Fruit fly (Drosophila melanogaster) whole organism, embryonic: Measurements from ENCODE around the gene POLDIP2.

Experiments used
- ATbp ChIP-seq: fragments of 200-800 bp; sonication (Bioruptor generic); optimal IDR thresholded peaks from 2 replicates; lab custom pipeline; 2017; ENCODE audit warnings: missing biosample characterization, mild to moderate bottlenecking, missing genetic modification characterization, missing genetic modification reagents
- BEAF-32 ChIP-seq: fragments of 200-800 bp; sonication (Bioruptor generic); optimal IDR thresholded peaks from 3 replicates; lab custom pipeline; 2017; ENCODE audit warnings: missing biosample characterization, missing genetic modification characterization, mild to moderate bottlenecking, moderate library complexity, missing genetic modification reagents
- CG12659 ChIP-seq: fragments of 200-800 bp; sonication (Bioruptor generic); optimal IDR thresholded peaks from 3 replicates; lab custom pipeline; 2017; ENCODE audit warnings: mild to moderate bottlenecking, missing biosample characterization, missing genetic modification reagents, missing genetic modification characterization
- CG13287 ChIP-seq: fragments of 200-800 bp; sonication (Bioruptor generic); IDR thresholded peaks from 2 replicates; pipeline ENCODE4 v1.3.6; 2022; ENCODE audit warnings: missing biosample characterization, missing genetic modification characterization; ENCODE audit not compliant: partially characterized antibody
- CG15514 ChIP-seq: fragments of 200-800 bp; sonication (Bioruptor generic); optimal IDR thresholded peaks from 3 replicates; lab custom pipeline; 2017; ENCODE audit warnings: missing biosample characterization, missing genetic modification characterization, mild to moderate bottlenecking, moderate library complexity, missing genetic modification reagents
- CG16813 ChIP-seq: fragments of 200-800 bp; sonication (Bioruptor generic); IDR thresholded peaks from 3 replicates; pipeline ENCODE4 v1.3.6; 2022; ENCODE audit warnings: missing biosample characterization, missing genetic modification characterization; ENCODE audit not compliant: partially characterized antibody
- CG17186 ChIP-seq: fragments of 200-800 bp; sonication (Bioruptor generic); optimal IDR thresholded peaks from 3 replicates; lab custom pipeline; 2017; ENCODE audit warnings: missing biosample characterization, missing genetic modification reagents, missing genetic modification characterization
- CG2120 ChIP-seq: fragments of 200-800 bp; sonication (Bioruptor generic); optimal IDR thresholded peaks from 3 replicates; lab custom pipeline; 2016; ENCODE audit warnings: missing biosample characterization, missing genetic modification characterization
- CG3995 ChIP-seq: fragments of 200-800 bp; sonication (Bioruptor generic); optimal IDR thresholded peaks from 3 replicates; lab custom pipeline; 2016; ENCODE audit warnings: missing biosample characterization, missing genetic modification characterization
- CG4404 ChIP-seq: fragments of 200-800 bp; sonication (Bioruptor generic); IDR thresholded peaks from 2 replicates; pipeline ENCODE4 v1.3.6; 2022; ENCODE audit warnings: missing biosample characterization, missing genetic modification characterization
- CG4617 ChIP-seq: fragments of 200-800 bp; sonication (Bioruptor generic); optimal IDR thresholded peaks from 3 replicates; lab custom pipeline; 2016; ENCODE audit warnings: missing biosample characterization, missing genetic modification characterization, borderline replicate concordance
- CG9727 ChIP-seq: fragments of 200-800 bp; sonication (Bioruptor generic); optimal IDR thresholded peaks from 3 replicates; lab custom pipeline; 2017; ENCODE audit warnings: missing biosample characterization, mild to moderate bottlenecking, missing genetic modification characterization
- CG9797 ChIP-seq: fragments of 200-800 bp; sonication (Bioruptor generic); optimal IDR thresholded peaks from 3 replicates; lab custom pipeline; 2018; ENCODE audit warnings: missing biosample characterization, mild to moderate bottlenecking, missing genetic modification characterization
- D ChIP-seq, 2 experiments: fragments of 200-800 bp in 1 of 2; fragments of >200 bp in 1 of 2; sonication (Bioruptor generic) in 1 of 2; optimal IDR thresholded peaks; 2 replicates in 1 of 2; 3 replicates in 1 of 2; lab custom pipeline; 2017; ENCODE audit warnings: mild to moderate bottlenecking in 1 of 2, missing biosample characterization in 1 of 2, missing genetic modification characterization in 1 of 2, missing genetic modification reagents in 1 of 2
- D19A ChIP-seq: fragments of 200-800 bp; optimal IDR thresholded peaks from 3 replicates; lab custom pipeline; 2019; ENCODE audit warnings: missing biosample characterization, mild to moderate bottlenecking, missing genetic modification characterization, moderate library complexity
- Dek ChIP-seq: fragments of 200-800 bp; sonication (Bioruptor generic); optimal IDR thresholded peaks from 3 replicates; lab custom pipeline; 2019; ENCODE audit warnings: missing biosample characterization, mild to moderate bottlenecking, missing genetic modification characterization, moderate library complexity
- Dp ChIP-seq: fragments of 200-800 bp; sonication (Bioruptor generic); optimal IDR thresholded peaks from 2 replicates; lab custom pipeline; 2018; ENCODE audit warnings: missing biosample characterization, mild to moderate bottlenecking, missing genetic modification characterization, moderate library complexity
- E2f2 ChIP-seq: fragments of 200-800 bp; sonication (Bioruptor generic); IDR thresholded peaks from 2 replicates; pipeline ENCODE4 v1.3.6; 2022; ENCODE audit warnings: missing biosample characterization, missing genetic modification characterization
- Eip74EF ChIP-seq, 2 experiments: fragments of 200-800 bp in 1 of 2; fragments of >200 bp in 1 of 2; sonication (Bioruptor generic) in 1 of 2; optimal IDR thresholded peaks; 2 replicates each; lab custom pipeline; 2017 to 2019; ENCODE audit warnings: missing biosample characterization in 2 of 2, missing genetic modification characterization in 2 of 2, mild to moderate bottlenecking in 1 of 2, moderate library complexity in 1 of 2
- Elba2 ChIP-seq: fragments of 200-800 bp; sonication (Bioruptor generic); optimal IDR thresholded peaks from 3 replicates; lab custom pipeline; 2016; ENCODE audit warnings: missing biosample characterization, missing genetic modification characterization
- Ets97D ChIP-seq: fragments of 200-800 bp; sonication (Bioruptor generic); optimal IDR thresholded peaks from 3 replicates; lab custom pipeline; 2016; ENCODE audit warnings: missing biosample characterization, missing genetic modification characterization
- Lhr ChIP-seq: fragments of 200-800 bp; sonication (Bioruptor generic); optimal IDR thresholded peaks from 3 replicates; lab custom pipeline; 2017; ENCODE audit warnings: mild to moderate bottlenecking, missing biosample characterization, missing genetic modification reagents, missing genetic modification characterization
- MBD-R2 ChIP-seq: fragments of 200-800 bp; sonication (Bioruptor generic); IDR thresholded peaks from 2 replicates; pipeline ENCODE4 v1.3.6; 2022; ENCODE audit warnings: missing biosample characterization, missing genetic modification characterization
- MESR4 ChIP-seq: fragments of 200-800 bp; sonication (Bioruptor generic); optimal IDR thresholded peaks from 2 replicates; lab custom pipeline; 2018; ENCODE audit warnings: missing biosample characterization, mild to moderate bottlenecking, missing genetic modification characterization, moderate library complexity
- Myb ChIP-seq: fragments of 200-800 bp; sonication (Bioruptor generic); optimal IDR thresholded peaks from 2 replicates; lab custom pipeline; 2016; ENCODE audit warnings: missing biosample characterization, missing genetic modification characterization
- Nf-YB ChIP-seq: fragments of 200-800 bp; sonication (Bioruptor generic); optimal IDR thresholded peaks from 3 replicates; lab custom pipeline; 2019; ENCODE audit warnings: missing biosample characterization, mild to moderate bottlenecking, missing genetic modification characterization, moderate library complexity
- Nf-YC ChIP-seq: fragments of 200-800 bp; optimal IDR thresholded peaks from 3 replicates; lab custom pipeline; 2019; ENCODE audit warnings: missing biosample characterization, mild to moderate bottlenecking, missing genetic modification characterization, moderate library complexity
- Pdp1 ChIP-seq, 2 experiments: fragments of 200-800 bp; sonication (Bioruptor generic); optimal IDR thresholded peaks; 3 replicates each; lab custom pipeline; 2016; ENCODE audit warnings: missing biosample characterization in 2 of 2, missing genetic modification characterization in 2 of 2, mild to moderate bottlenecking in 1 of 2, moderate library complexity in 1 of 2
- YL-1 ChIP-seq: fragments of 200-800 bp; sonication (Bioruptor generic); optimal IDR thresholded peaks from 3 replicates; lab custom pipeline; 2017; ENCODE audit warnings: missing biosample characterization, mild to moderate bottlenecking, missing genetic modification characterization
- ara ChIP-seq: fragments of 200-800 bp; sonication (Bioruptor generic); IDR thresholded peaks from 2 replicates; pipeline ENCODE4 v1.3.6; 2022; ENCODE audit warnings: missing biosample characterization, missing genetic modification characterization
- crp ChIP-seq, 2 experiments: fragments of 200-800 bp; sonication (Bioruptor generic); optimal IDR thresholded peaks; 2 replicates in 1 of 2; 3 replicates in 1 of 2; lab custom pipeline; 2017; ENCODE audit warnings: missing biosample characterization in 2 of 2, missing genetic modification characterization in 2 of 2, mild to moderate bottlenecking in 1 of 2, moderate library complexity in 1 of 2
- cwo ChIP-seq: fragments of 200-800 bp; sonication (Bioruptor generic); optimal IDR thresholded peaks from 3 replicates; lab custom pipeline; 2017; ENCODE audit warnings: missing biosample characterization, missing genetic modification characterization, mild to moderate bottlenecking, moderate library complexity, missing genetic modification reagents
- dmrt99B ChIP-seq: fragments of 200-800 bp; sonication (Bioruptor generic); optimal IDR thresholded peaks from 2 replicates; lab custom pipeline; 2018; ENCODE audit warnings: missing biosample characterization, mild to moderate bottlenecking, missing genetic modification characterization, moderate library complexity
- hbn ChIP-seq: fragments of 200-800 bp; sonication (Bioruptor generic); IDR thresholded peaks from 2 replicates; pipeline ENCODE4 v1.3.6; 2022; ENCODE audit warnings: missing biosample characterization, missing genetic modification characterization; ENCODE audit not compliant: partially characterized antibody
- insv ChIP-seq, 2 experiments: fragments of 200-800 bp; sonication (Bioruptor generic); optimal IDR thresholded peaks; 3 replicates each; lab custom pipeline; 2016 to 2018; ENCODE audit warnings: missing biosample characterization in 2 of 2, missing genetic modification characterization in 2 of 2
- kah ChIP-seq: fragments of 200-800 bp; sonication (Bioruptor generic); optimal IDR thresholded peaks from 2 replicates; lab custom pipeline; 2018; ENCODE audit warnings: missing biosample characterization, mild to moderate bottlenecking, missing genetic modification characterization
- nmo ChIP-seq: fragments of 200-800 bp; sonication (Bioruptor generic); optimal IDR thresholded peaks from 2 replicates; lab custom pipeline; 2018; ENCODE audit warnings: missing biosample characterization, mild to moderate bottlenecking, missing genetic modification characterization, moderate library complexity
- nom ChIP-seq: fragments of 200-800 bp; sonication (Bioruptor generic); optimal IDR thresholded peaks from 2 replicates; lab custom pipeline; 2017; ENCODE audit warnings: missing biosample characterization, missing genetic modification characterization, mild to moderate bottlenecking, moderate library complexity, missing genetic modification reagents
- phol ChIP-seq: fragments of 200-800 bp; sonication (Bioruptor generic); optimal IDR thresholded peaks from 3 replicates; lab custom pipeline; 2018; ENCODE audit warnings: missing biosample characterization, mild to moderate bottlenecking, missing genetic modification characterization, moderate library complexity
- row ChIP-seq: fragments of 200-800 bp; sonication (Bioruptor generic); IDR thresholded peaks from 3 replicates; pipeline ENCODE4 v1.3.6; 2022; ENCODE audit warnings: missing biosample characterization, missing genetic modification characterization
- stwl ChIP-seq: fragments of 200-800 bp; sonication (Bioruptor generic); optimal IDR thresholded peaks from 3 replicates; lab custom pipeline; 2018; ENCODE audit warnings: missing biosample characterization, mild to moderate bottlenecking, missing genetic modification characterization, moderate library complexity
- tio ChIP-seq: fragments of 200-800 bp; sonication (Bioruptor generic); optimal IDR thresholded peaks from 2 replicates; lab custom pipeline; 2017; ENCODE audit warnings: missing biosample characterization, missing genetic modification characterization, inconsistent platforms
- trem ChIP-seq: fragments of 200-800 bp; optimal IDR thresholded peaks from 3 replicates; lab custom pipeline; 2019; ENCODE audit warnings: missing biosample characterization, mild to moderate bottlenecking, missing genetic modification characterization, moderate library complexity

Gene POLDIP2

DNA sequence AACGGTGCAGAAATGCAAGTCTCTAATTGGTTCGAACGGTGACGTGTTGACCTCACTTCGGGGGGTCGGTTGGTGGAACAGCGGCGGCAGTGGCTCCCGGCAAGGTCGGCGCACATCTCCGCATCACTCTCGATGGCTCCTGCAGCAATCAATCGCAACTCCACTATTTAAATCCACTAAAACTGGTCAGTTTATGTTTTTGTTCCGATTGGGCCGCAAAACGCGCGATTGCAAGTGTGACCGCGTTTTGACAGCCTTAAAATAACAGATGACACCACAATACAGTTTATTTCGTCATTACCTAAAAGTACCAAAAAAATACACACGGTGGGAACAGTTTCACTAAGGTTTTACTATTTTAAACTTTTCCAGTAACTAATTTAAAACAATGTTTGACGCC is 3.1 kb upstream of the POLDIP2 start, which contains the start of gene PEK (continued):
- TF ChIP-seq crp (GFP tag; optimal IDR thresholded peaks at IDR 0.05; lab: Kevin White, UChicago) (peak in 1 of 2 experiments; percentile 61), Eip74EF (GFP tag; optimal IDR thresholded peaks at IDR 0.05; lab: Kevin White, UChicago) (no peak), CG16813 (GFP tag; lab: Robert Waterston, UW) (no peak), CG3995 (no peak), Nf-YB (GFP tag; lab: Kevin White, UChicago) (peak; percentile 53), Elba2 (GFP tag; lab: Kevin White, UChicago) (peak; percentile 82), kah (peak; percentile 36), CG17186 (GFP tag; lab: Kevin White, UChicago) (peak; percentile 75), nmo (GFP tag; lab: Kevin White, UChicago) (peak; percentile 7), dmrt99B (tag; lab: Kevin White, UChicago) (no peak), row (0 out of 3 replicates have a peak, but pooled peaks have one; percentile 20), ara (GFP tag; lab: Robert Waterston, UW) (no peak), E2f2 (GFP tag; lab: Robert Waterston, UW) (peak; percentile 59), CG2120 (GFP tag; lab: Kevin White, UChicago) (peak; percentile 4), phol (tag; lab: Kevin White, UChicago) (peak; percentile 8), CG12659 (GFP tag; lab: Kevin White, UChicago) (peak; percentile 55), hbn (0 out of 2 replicates have a peak, but pooled peaks have one; percentile 29), insv (GFP tag; optimal IDR thresholded peaks at IDR 0.05; lab: Kevin White, UChicago) (peak in 1 of 2 experiments; percentile 61), Ets97D (GFP tag; lab: Kevin White, UChicago) (peak; percentile 31), nom (GFP tag; lab: Kevin White, UChicago) (peak; percentile 44), Myb (GFP tag; lab: Kevin White, UChicago) (peak; percentile 5), CG9727 (no peak), MESR4 (peak; percentile 44), stwl (peak; percentile 60), D19A (tag; lab: Kevin White, UChicago) (peak; percentile 17), CG4404 (GFP tag; lab: Robert Waterston, UW) (no peak), Nf-YC (tag; lab: Kevin White, UChicago) (peak; percentile 76), D (optimal IDR thresholded peaks at IDR 0.05; lab: Kevin White, UChicago) (peak; percentile 0), D (GFP tag; optimal IDR thresholded peaks at IDR 0.05; lab: Kevin White, UChicago) (no peak), cwo (GFP tag; lab: Kevin White, UChicago) (no peak), YL-1 (GFP tag; lab: Kevin White, UChicago) (peak; percentile 42), Dek (no peak), CG4617 (GFP tag; lab: Kevin White, UChicago) (peak; percentile 67), Lhr (peak; percentile 32), trem (tag; lab: Kevin White, UChicago) (peak; percentile 44), CG13287 (GFP tag; lab: Robert Waterston, UW) (peak; percentile 11; the same call in 1 of the 2 replicates), ATbp (no peak), CG9797 (GFP tag; lab: Kevin White, UChicago) (peak; percentile 69), Pdp1 (GFP tag; optimal IDR thresholded peaks at IDR 0.05; lab: Kevin White, UChicago) (peak in 1 of 2 experiments; percentile 42), MBD-R2 (GFP tag; lab: Robert Waterston, UW) (peak; percentile 60), CG15514 (GFP tag; lab: Kevin White, UChicago) (peak; percentile 13), BEAF-32 (peak; percentile 28), tio (GFP tag; lab: Kevin White, UChicago) (no peak), Dp (GFP tag; lab: Kevin White, UChicago) (peak; percentile 51)
